Fruit fly (Drosophila melanogaster): ENCODE results near the gene CG5043.

CG5043 gene

DNA sequence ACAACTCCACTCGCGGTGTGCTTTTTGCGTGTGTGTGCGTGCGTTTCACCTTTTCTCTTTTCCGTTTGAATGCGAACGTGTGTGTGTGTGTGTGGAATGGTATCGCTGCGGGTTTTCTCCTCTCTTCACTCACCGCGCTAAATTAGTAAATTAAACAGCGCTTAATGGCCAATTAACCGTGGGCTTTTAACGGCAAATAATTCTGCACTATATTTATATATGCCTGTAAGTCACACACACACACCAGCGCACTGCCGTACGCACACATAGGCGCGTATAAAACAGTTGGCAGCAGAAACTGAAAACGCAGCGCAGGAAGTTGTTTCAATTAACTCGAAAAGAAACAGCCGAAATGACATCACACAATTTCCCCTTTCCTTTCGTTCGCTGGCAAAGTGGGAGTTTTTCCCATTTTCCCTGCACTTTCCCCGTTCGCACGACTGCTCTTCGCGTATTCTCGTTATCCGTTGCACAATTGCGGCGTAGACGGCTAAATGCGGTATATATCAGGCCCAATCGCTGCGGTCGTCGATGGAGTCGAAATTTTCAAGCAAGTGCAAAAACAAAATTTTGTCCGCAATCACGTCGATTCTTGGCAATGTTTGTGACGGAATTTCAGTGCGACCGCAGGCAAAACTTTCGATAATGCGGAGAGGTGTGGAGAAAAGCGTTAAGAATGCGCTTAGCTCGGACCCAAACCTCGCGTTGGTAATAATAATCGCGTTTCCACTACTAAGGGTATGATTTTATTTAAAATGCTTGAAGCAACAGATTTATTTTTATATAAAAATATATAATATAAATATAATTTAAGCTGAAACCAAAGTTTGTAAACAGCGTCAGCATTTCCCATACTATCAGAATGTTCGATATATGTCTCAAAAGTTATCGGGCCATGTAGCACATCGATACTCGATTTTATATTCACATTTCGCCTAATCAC, 39.2 kb downstream of the CG5043 start, which contains the start of gene BicD:
BicD (minus strand) TSS at position 634 of the 943 bp plus-strand sequence.
- TF ChIP-seq Dll (optimal IDR thresholded peaks at IDR 0.05) (no peak), CG8478 (optimal IDR thresholded peaks at IDR 0.05) (no peak), psq (optimal IDR thresholded peaks at IDR 0.05) (no peak), EcR (GFP tag; optimal IDR thresholded peaks at IDR 0.05) (no peak), pan (optimal IDR thresholded peaks at IDR 0.05) (no peak), usp (GFP tag; optimal IDR thresholded peaks at IDR 0.05) (no peak)

DNA sequence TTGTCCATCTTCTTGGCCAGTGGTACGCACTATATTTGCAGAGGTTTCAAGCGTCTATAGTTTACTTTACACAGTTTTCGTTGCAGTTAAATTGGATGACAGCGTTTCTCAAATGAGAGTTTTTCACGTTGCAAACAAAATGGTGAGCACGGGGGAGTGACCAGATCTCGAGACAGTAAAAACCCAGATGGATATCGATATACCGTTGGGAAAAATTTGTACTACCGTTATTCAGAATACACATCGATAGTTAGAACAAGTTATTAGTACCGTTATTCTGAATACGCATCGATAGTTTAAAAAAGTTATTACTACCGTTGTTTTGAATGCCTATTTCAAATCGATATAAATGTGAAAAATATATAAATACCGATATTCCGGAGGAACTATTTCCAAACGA, 44.0 kb downstream of the CG5043 start, which contains the start of gene cass:
cass (minus strand) TSS at position 179 of the 400 bp plus-strand sequence.
- TF ChIP-seq CG8478 (optimal IDR thresholded peaks at IDR 0.05), result no peak
- TF ChIP-seq EcR (GFP tag; optimal IDR thresholded peaks at IDR 0.05), result no peak

DNA sequence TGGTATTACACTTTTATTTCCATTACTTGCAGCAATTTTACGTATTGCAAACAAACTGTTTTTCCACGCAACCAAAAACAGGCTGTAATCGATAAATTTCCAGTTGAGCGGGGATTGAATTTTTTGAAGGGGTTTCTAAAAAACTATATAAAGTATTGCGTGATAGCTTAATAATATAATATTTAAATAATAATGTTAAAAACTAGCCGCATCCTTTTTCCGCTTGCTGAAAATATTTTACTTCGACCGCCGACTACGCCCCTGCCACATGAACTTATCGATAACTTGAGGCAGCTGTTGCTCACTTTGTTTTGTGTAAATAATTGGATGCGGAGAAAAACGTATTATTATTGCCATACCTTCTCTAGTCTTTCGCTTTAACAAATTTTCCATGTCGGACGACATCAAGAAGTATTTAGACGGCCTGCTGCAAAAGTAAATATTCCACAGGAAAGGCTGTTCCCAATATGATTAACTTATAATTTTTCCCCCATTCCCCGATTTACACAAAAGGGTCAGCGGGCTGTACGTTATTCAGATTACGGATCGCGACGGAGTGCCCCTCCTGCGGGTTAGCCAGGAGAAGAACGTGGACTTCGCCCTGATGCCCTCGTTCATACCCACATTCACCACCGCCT, 47.4 kb downstream of the CG5043 start, which contains the start of the genes fws and Lamtor3:
fws (minus strand) TSS at position 87 of the 638 bp plus-strand sequence.
Lamtor3 (plus strand) TSS at position 289 of the 638 bp plus-strand sequence.
- TF ChIP-seq psq (optimal IDR thresholded peaks at IDR 0.05) (no peak), usp (GFP tag; optimal IDR thresholded peaks at IDR 0.05) (no peak), EcR (GFP tag; optimal IDR thresholded peaks at IDR 0.05) (no peak), CG8478 (optimal IDR thresholded peaks at IDR 0.05) (no peak), Dll (optimal IDR thresholded peaks at IDR 0.05) (no peak), pan (optimal IDR thresholded peaks at IDR 0.05) (no peak)

DNA sequence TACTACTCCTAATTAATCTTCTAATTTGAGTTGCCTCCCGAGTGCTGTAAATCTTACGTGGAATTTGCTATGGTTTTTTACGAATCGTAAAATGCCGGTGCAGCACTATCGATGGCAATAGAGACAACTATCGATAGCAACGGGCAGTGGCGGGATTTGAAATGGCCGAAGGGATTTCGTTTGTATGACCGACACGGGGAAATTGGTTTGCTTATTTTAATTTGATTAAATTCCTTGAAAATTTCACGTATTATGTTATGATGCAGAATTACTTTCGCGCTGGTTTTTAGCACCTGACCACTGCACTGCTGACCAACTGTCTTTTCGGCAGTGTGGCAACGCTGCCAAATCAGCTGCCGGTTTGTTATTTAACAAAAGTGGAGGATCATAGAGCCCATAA, 50.5 kb downstream of the CG5043 start, which contains the start of the genes GCS2beta and CG5131:
GCS2beta (minus strand) TSS at position 134 of the 400 bp plus-strand sequence.
CG5131 (plus strand) TSS at position 328 of the 400 bp plus-strand sequence.
- TF ChIP-seq Dll (optimal IDR thresholded peaks at IDR 0.05), result no peak
- no peak for TF ChIP-seq psq (optimal IDR thresholded peaks at IDR 0.05)
- TF ChIP-seq pan (optimal IDR thresholded peaks at IDR 0.05), result no peak
- no peak for TF ChIP-seq usp (GFP tag; optimal IDR thresholded peaks at IDR 0.05)
- TF ChIP-seq CG8478 (optimal IDR thresholded peaks at IDR 0.05), result no peak
- TF ChIP-seq EcR (GFP tag; optimal IDR thresholded peaks at IDR 0.05), result no peak
